Worm (Caenorhabditis elegans) whole organism, young adult: ENCODE data around the gene ent-5.

ENCODE experiments used
- B0019.2 ChIP-seq: fragments of 200-800 bp; sonication (Bioruptor generic); conservative IDR thresholded peaks from 2 replicates; pipeline ENCODE4 v1.3.6; 2022; ENCODE audit warnings: missing genetic modification reagents, missing genetic modification characterization, missing compliant biosample characterization
- B0336.3 ChIP-seq: fragments of 200-800 bp; sonication (Bioruptor generic); IDR thresholded peaks from 2 replicates; pipeline ENCODE4 v1.3.6; 2022; ENCODE audit warnings: missing genetic modification characterization, missing compliant biosample characterization
- D2030.7 ChIP-seq: fragments of 200-800 bp; sonication (Bioruptor generic); IDR thresholded peaks from 2 replicates; pipeline ENCODE4 v1.3.6; 2022; ENCODE audit warnings: missing genetic modification reagents, missing genetic modification characterization, missing compliant biosample characterization
- F10E7.11 ChIP-seq: sonication (generic microtip); optimal IDR thresholded peaks from 2 replicates; lab custom pipeline; 2017; ENCODE audit warnings: mild to moderate bottlenecking, missing genetic modification characterization, moderate library complexity, missing compliant biosample characterization
- F55B11.4 ChIP-seq: sonication (generic microtip); optimal IDR thresholded peaks from 2 replicates; lab custom pipeline; 2016; ENCODE audit warnings: missing compliant biosample characterization, missing genetic modification characterization, borderline replicate concordance; ENCODE audit not compliant: insufficient read depth
- K11D2.4 ChIP-seq: fragments of 200-800 bp; sonication (Bioruptor generic); IDR thresholded peaks from 2 replicates; pipeline ENCODE4 v1.3.6; 2022; ENCODE audit warnings: missing genetic modification reagents, missing genetic modification characterization, missing compliant biosample characterization
- K12H6.12 ChIP-seq: fragments of 200-800 bp; sonication (Bioruptor generic); optimal IDR thresholded peaks from 2 replicates; lab custom pipeline; 2018; ENCODE audit warnings: mild to moderate bottlenecking, missing genetic modification characterization, missing compliant biosample characterization
- ZK185.1 ChIP-seq: sonication (generic microtip); optimal IDR thresholded peaks from 2 replicates; lab custom pipeline; 2016; ENCODE audit warnings: mild to moderate bottlenecking, missing genetic modification characterization, missing compliant biosample characterization; ENCODE audit not compliant: poor library complexity, severe bottlenecking
- akir-1 ChIP-seq: fragments of 200-800 bp; sonication (Bioruptor generic); optimal IDR thresholded peaks from 2 replicates; lab custom pipeline; 2018; ENCODE audit warnings: mild to moderate bottlenecking, missing genetic modification characterization, moderate library complexity, missing compliant biosample characterization
- aptf-2 ChIP-seq: fragments of 200-800 bp; sonication (Bioruptor generic); conservative IDR thresholded peaks from 2 replicates; pipeline ENCODE4 v1.3.6; 2022; ENCODE audit warnings: missing genetic modification reagents, missing genetic modification characterization, missing compliant biosample characterization
- athp-1 ChIP-seq: sonication (generic microtip); optimal IDR thresholded peaks from 2 replicates; lab custom pipeline; 2017; ENCODE audit warnings: mild to moderate bottlenecking, missing genetic modification characterization, missing compliant biosample characterization
- ceh-40 ChIP-seq: fragments of 200-800 bp; sonication (Bioruptor generic); IDR thresholded peaks from 2 replicates; pipeline ENCODE4 v1.3.6; 2022; ENCODE audit warnings: missing genetic modification characterization, missing compliant biosample characterization
- ceh-91 ChIP-seq: fragments of 200-800 bp; sonication (Bioruptor generic); IDR thresholded peaks from 2 replicates; pipeline ENCODE4 v1.3.6; 2022; ENCODE audit warnings: missing genetic modification reagents, missing genetic modification characterization, missing compliant biosample characterization
- dpl-1 ChIP-seq: fragments of 150-350 bp; optimal IDR thresholded peaks from 2 replicates; lab custom pipeline; 2014; ENCODE audit warnings: missing biosample characterization, missing genetic modification reagents, missing genetic modification characterization
- egl-18 ChIP-seq: fragments of 200-800 bp; sonication (Bioruptor generic); IDR thresholded peaks from 2 replicates; pipeline ENCODE4 v1.3.6; 2022; ENCODE audit warnings: missing genetic modification reagents, missing genetic modification characterization, missing compliant biosample characterization
- egrh-3 ChIP-seq: fragments of 200-800 bp; sonication (Bioruptor generic); IDR thresholded peaks from 2 replicates; pipeline ENCODE4 v1.3.6; 2022; ENCODE audit warnings: missing genetic modification reagents, missing genetic modification characterization, missing compliant biosample characterization
- ekl-4 ChIP-seq: fragments of 200-800 bp; sonication (Bioruptor generic); IDR thresholded peaks from 2 replicates; pipeline ENCODE4 v1.3.6; 2022; ENCODE audit warnings: missing genetic modification reagents, missing genetic modification characterization, missing compliant biosample characterization
- gei-17 ChIP-seq: fragments of 200-800 bp; sonication (Bioruptor generic); optimal IDR thresholded peaks from 2 replicates; lab custom pipeline; 2018; ENCODE audit warnings: mild to moderate bottlenecking, missing genetic modification characterization, missing compliant biosample characterization
- hlh-12 ChIP-seq: sonication (generic microtip); optimal IDR thresholded peaks from 2 replicates; lab custom pipeline; 2016; ENCODE audit warnings: missing genetic modification characterization, missing compliant biosample characterization
- hmg-1.2 ChIP-seq: fragments of 200-800 bp; sonication (Bioruptor generic); IDR thresholded peaks from 2 replicates; pipeline ENCODE4 v1.3.6; 2022; ENCODE audit warnings: missing genetic modification reagents, missing genetic modification characterization, missing compliant biosample characterization
- hmg-20 ChIP-seq: fragments of 200-800 bp; sonication (Bioruptor generic); IDR thresholded peaks from 2 replicates; pipeline ENCODE4 v1.3.6; 2022; ENCODE audit warnings: missing genetic modification reagents, missing genetic modification characterization, missing compliant biosample characterization
- lin-26 ChIP-seq: fragments of 200-800 bp; sonication (Bioruptor generic); IDR thresholded peaks from 2 replicates; pipeline ENCODE4 v1.3.6; 2022; ENCODE audit warnings: missing genetic modification reagents, missing genetic modification characterization, missing compliant biosample characterization
- lir-1 ChIP-seq: fragments of 200-800 bp; sonication (Bioruptor generic); conservative IDR thresholded peaks from 2 replicates; pipeline ENCODE4 v1.3.6; 2022; ENCODE audit warnings: missing genetic modification reagents, missing genetic modification characterization, missing compliant biosample characterization
- madf-6 ChIP-seq: fragments of 200-800 bp; sonication (Bioruptor generic); IDR thresholded peaks from 2 replicates; pipeline ENCODE4 v1.3.6; 2022; ENCODE audit warnings: missing genetic modification reagents, missing genetic modification characterization, missing compliant biosample characterization
- madf-8 ChIP-seq: fragments of 200-800 bp; sonication (Bioruptor generic); conservative IDR thresholded peaks from 2 replicates; pipeline ENCODE4 v1.3.6; 2022; ENCODE audit warnings: missing genetic modification reagents, missing genetic modification characterization, missing compliant biosample characterization
- mel-28 ChIP-seq: sonication (generic microtip); optimal IDR thresholded peaks from 2 replicates; lab custom pipeline; 2016; ENCODE audit warnings: borderline replicate concordance, mild to moderate bottlenecking, missing genetic modification characterization, missing compliant biosample characterization
- nfyb-1 ChIP-seq: fragments of 200-800 bp; sonication (Bioruptor generic); IDR thresholded peaks from 2 replicates; pipeline ENCODE4 v1.3.6; 2022; ENCODE audit warnings: missing genetic modification reagents, missing genetic modification characterization, missing compliant biosample characterization
- rcor-1 ChIP-seq: fragments of 200-800 bp; sonication (Bioruptor generic); IDR thresholded peaks from 2 replicates; pipeline ENCODE4 v1.3.6; 2022; ENCODE audit warnings: missing genetic modification reagents, missing genetic modification characterization, missing compliant biosample characterization
- rec-8 ChIP-seq, 2 experiments: sonication (generic microtip); optimal IDR thresholded peaks; 2 replicates each; lab custom pipeline; 2016; ENCODE audit warnings: mild to moderate bottlenecking in 2 of 2, missing genetic modification characterization in 2 of 2, missing genetic modification reagents in 2 of 2, missing genotype in 2 of 2, missing biosample characterization in 1 of 2, missing compliant biosample characterization in 1 of 2, moderate library complexity in 1 of 2
- rpc-1 ChIP-seq, 2 experiments: fragments of 150-350 bp in 1 of 2; sonication (generic microtip) in 1 of 2; optimal IDR thresholded peaks; 2 replicates each; lab custom pipeline; 2014 to 2018; ENCODE audit warnings: missing biosample characterization in 1 of 2, missing genetic modification characterization in 1 of 2, missing genetic modification reagents in 1 of 2, missing genotype in 1 of 2
- snpc-1.1 ChIP-seq: sonication (generic microtip); optimal IDR thresholded peaks from 2 replicates; lab custom pipeline; 2017; ENCODE audit warnings: missing genetic modification characterization, mild to moderate bottlenecking, missing compliant biosample characterization, antibody characterized with exemption, moderate library complexity, missing genotype, missing genetic modification reagents; ENCODE audit not compliant: insufficient read depth
- somi-1 ChIP-seq: fragments of 200-800 bp; sonication (Bioruptor generic); optimal IDR thresholded peaks from 2 replicates; lab custom pipeline; 2018; ENCODE audit warnings: mild to moderate bottlenecking, missing genetic modification characterization, missing compliant biosample characterization
- sptf-2 ChIP-seq: fragments of 200-800 bp; sonication (Bioruptor generic); optimal IDR thresholded peaks from 2 replicates; lab custom pipeline; 2018; ENCODE audit warnings: mild to moderate bottlenecking, missing genetic modification characterization, missing compliant biosample characterization
- tbp1 ChIP-seq: fragments of 200-800 bp; sonication (Bioruptor generic); optimal IDR thresholded peaks from 2 replicates; lab custom pipeline; 2018; ENCODE audit warnings: mild to moderate bottlenecking, missing genetic modification characterization, missing compliant biosample characterization
- tlf-1 ChIP-seq: fragments of 200-800 bp; sonication (Bioruptor generic); optimal IDR thresholded peaks from 2 replicates; lab custom pipeline; 2018; ENCODE audit warnings: mild to moderate bottlenecking, missing genetic modification characterization, missing compliant biosample characterization
- zfh-2 ChIP-seq: fragments of 200-800 bp; sonication (Bioruptor generic); conservative IDR thresholded peaks from 2 replicates; pipeline ENCODE4 v1.3.6; 2022; ENCODE audit warnings: missing genetic modification reagents, missing genetic modification characterization, missing compliant biosample characterization
- ztf-25 ChIP-seq: fragments of 200-800 bp; sonication (Bioruptor generic); IDR thresholded peaks from 2 replicates; pipeline ENCODE4 v1.3.6; 2022; ENCODE audit warnings: missing genetic modification reagents, missing genetic modification characterization, missing compliant biosample characterization
- ztf-3 ChIP-seq: fragments of 200-800 bp; sonication (Bioruptor generic); optimal IDR thresholded peaks from 2 replicates; lab custom pipeline; 2018; ENCODE audit warnings: mild to moderate bottlenecking, missing genetic modification characterization, missing compliant biosample characterization

The ent-5 gene

DNA sequence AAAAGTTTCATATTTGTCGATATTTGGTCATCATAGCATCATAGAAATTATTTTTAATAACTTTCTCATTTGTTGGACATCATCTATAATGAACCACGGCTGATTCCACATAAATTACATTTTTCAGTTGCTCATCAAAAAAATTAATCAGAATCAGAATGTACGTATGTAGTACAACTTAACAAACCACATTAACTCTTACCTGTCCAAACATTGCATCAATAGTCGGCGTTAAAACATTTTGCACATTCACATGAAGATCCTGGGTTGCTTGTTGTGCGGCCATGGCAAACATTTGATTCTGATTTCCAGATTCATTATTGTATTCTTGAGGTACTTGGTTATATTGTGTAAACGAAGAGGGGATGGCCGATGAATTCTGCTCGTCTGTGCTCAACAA is 9.3 kb upstream of the ent-5 start:
- TF ChIP-seq lin-26 (GFP tag; lab: Robert Waterston, UW), result no peak
- no peak for TF ChIP-seq ekl-4 (GFP tag; lab: Robert Waterston, UW)
- TF ChIP-seq hlh-12 (tag; lab: Kevin White, UChicago), result no peak
- no peak for TF ChIP-seq F55B11.4 (tag; lab: Kevin White, UChicago)
- no peak for TF ChIP-seq B0336.3 (GFP tag; lab: Robert Waterston, UW)
- no peak for TF ChIP-seq zfh-2 (GFP tag; lab: Robert Waterston, UW)
- TF ChIP-seq aptf-2 (GFP tag; lab: Robert Waterston, UW), result no peak
- no peak for TF ChIP-seq hmg-1.2 (GFP tag; lab: Robert Waterston, UW)
- TF ChIP-seq D2030.7 (GFP tag; lab: Robert Waterston, UW), result no peak
- TF ChIP-seq egl-18 (GFP tag; lab: Robert Waterston, UW), result no peak
- no peak for TF ChIP-seq rec-8 (tag; optimal IDR thresholded peaks at IDR 0.05; lab: Kevin White, UChicago)
- no peak for TF ChIP-seq ztf-3 (GFP tag; lab: Kevin White, UChicago)
- TF ChIP-seq lir-1 (GFP tag; lab: Robert Waterston, UW), result no peak
- no peak for TF ChIP-seq gei-17
- TF ChIP-seq ceh-91 (GFP tag; lab: Robert Waterston, UW), result no peak
- no peak for TF ChIP-seq tbp1
- TF ChIP-seq dpl-1 (GFP tag; lab: Kevin White, UChicago), result no peak

DNA sequence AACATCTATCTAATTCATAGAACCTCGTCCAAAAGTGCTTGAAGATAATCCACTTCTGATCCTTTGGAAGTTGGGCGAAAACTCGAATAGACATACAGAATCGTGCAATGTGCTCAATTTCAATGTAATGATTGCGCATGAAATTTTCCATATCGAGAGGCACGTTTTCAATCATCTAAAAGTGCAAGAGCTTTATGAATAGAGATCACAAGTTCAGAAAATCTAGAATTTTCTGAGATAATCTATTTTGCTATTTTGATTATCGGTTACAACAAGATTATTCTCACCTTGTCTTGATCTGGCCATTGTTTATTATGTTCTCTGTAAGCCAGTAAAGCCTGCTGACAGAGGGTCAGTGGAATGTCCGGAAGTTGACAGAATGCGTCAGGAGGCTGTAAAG is 8.6 kb upstream of the ent-5 start:
- TF ChIP-seq mel-28 (tag; lab: Kevin White, UChicago) (no peak), ceh-40 (no peak), F10E7.11 (tag; lab: Kevin White, UChicago) (no peak), ztf-25 (no peak), madf-8 (GFP tag; lab: Robert Waterston, UW) (no peak), tbp1 (no peak), tlf-1 (GFP tag; lab: Kevin White, UChicago) (no peak), akir-1 (GFP tag; lab: Kevin White, UChicago) (no peak), nfyb-1 (GFP tag; lab: Robert Waterston, UW) (no peak)

ce11 chrX:4654057-4654456 is 5.1 kb upstream of the ent-5 start, which contains the start of gene ceh-1:
ceh-1 (minus strand) TSS chrX:4654157.
- TF ChIP-seq rcor-1 (GFP tag; lab: Robert Waterston, UW) (no peak), rpc-1 (optimal IDR thresholded peaks at IDR 0.05; lab: Kevin White, UChicago) (no peak), rpc-1 (tag; optimal IDR thresholded peaks at IDR 0.05; lab: Kevin White, UChicago) (no peak), snpc-1.1 (no peak), F10E7.11 (tag; lab: Kevin White, UChicago) (no peak), hmg-20 (GFP tag; lab: Robert Waterston, UW) (no peak), sptf-2 (GFP tag; lab: Kevin White, UChicago) (no peak), K11D2.4 (GFP tag; lab: Robert Waterston, UW) (no peak), ZK185.1 (tag; lab: Kevin White, UChicago) (no peak), madf-6 (GFP tag; lab: Robert Waterston, UW) (no peak), B0019.2 (no peak), athp-1 (tag; lab: Kevin White, UChicago) (no peak), egrh-3 (no peak), K12H6.12 (no peak), somi-1 (GFP tag; lab: Kevin White, UChicago) (no peak)
